Worm (Caenorhabditis elegans): ENCODE results near the gene srz-9.

The srz-9 gene

DNA sequence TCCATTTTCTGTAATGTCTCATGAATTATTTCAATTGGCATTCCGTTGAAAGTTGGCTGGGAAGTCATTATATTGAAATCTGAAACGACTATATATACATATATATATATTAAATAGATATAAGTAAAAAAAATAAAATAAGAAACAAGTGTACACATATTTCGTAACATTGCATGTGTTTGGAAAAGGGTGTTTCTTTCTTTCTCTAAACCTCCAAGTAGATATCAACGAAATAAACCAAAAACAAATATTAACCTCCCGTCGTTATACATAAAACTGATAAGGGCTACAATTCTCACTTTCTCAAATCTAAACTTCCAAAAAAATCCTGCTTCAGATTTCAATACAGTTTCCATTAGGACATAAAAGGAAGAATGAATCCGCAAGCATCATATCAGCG, 44.4 kb downstream of the srz-9 start, which contains the start of gene fbxa-79:
Gene fbxa-79 (minus strand): TSS at position 86 of the 400 bp plus-strand sequence.
- TF ChIP-seq hmg-4 (GFP tag; optimal IDR thresholded peaks at IDR 0.05) (no peak), tra-4 (tag; optimal IDR thresholded peaks at IDR 0.05) (no peak)

DNA sequence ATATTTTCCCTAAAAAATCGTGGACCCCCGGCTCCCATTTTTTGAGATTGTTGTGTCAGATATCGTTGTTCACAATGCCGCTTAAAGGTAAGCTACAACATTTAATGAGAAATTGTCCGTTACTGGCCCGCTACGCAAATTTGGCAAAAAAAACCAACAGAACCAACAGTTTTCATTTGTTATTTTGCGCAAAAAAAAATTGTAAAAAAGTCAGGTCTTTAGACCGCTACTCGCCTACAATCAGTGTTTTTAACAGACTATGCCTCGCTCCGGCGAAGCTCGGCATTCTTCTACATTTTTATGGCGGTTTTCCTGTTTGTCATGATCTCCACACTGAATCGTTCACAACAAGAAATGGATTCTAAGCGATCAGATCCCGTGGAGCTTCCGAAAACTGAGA, 45.1 kb downstream of the srz-9 start, which contains the start of gene Y82E9BL.12:
Gene Y82E9BL.12 (plus strand): TSS at position 301 of the 400 bp plus-strand sequence.
- no peak for TF ChIP-seq pes-1 (GFP tag; IDR thresholded peaks at IDR 0.05)
- no peak for TF ChIP-seq tbx-37 (GFP tag; conservative IDR thresholded peaks at IDR 0.05)

DNA sequence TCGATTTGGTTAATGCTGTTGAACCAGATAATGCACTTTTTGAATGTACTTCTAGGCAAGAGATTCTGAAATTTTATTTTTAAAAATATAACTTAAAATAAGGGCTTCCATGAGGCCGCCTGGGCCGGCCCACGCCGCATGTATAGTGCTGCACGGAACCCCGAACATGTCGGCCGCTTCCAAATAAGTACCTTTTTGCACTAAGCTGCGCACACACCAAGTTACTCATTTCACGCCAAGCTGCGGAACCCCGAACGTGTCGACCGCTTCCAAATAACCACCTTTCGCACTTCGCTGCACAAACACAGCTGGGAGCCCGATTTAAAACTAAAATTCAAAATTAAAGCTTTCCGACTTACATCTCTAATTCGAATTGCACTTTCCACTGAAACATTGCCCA, 47.6 kb downstream of the srz-9 start:
- no peak for TF ChIP-seq flt-1 (GFP tag; IDR thresholded peaks at IDR 0.05)
- no peak for TF ChIP-seq B0310.2 (tag; optimal IDR thresholded peaks at IDR 0.05)
- no peak for TF ChIP-seq F13C5.2 (tag; optimal IDR thresholded peaks at IDR 0.05)
- no peak for TF ChIP-seq hnd-1 (tag; optimal IDR thresholded peaks at IDR 0.05)
- TF ChIP-seq aly-1 (tag; optimal IDR thresholded peaks at IDR 0.05), result no peak
- no peak for TF ChIP-seq hmg-4 (GFP tag; optimal IDR thresholded peaks at IDR 0.05)
- no peak for TF ChIP-seq hmbx-1 (tag; optimal IDR thresholded peaks at IDR 0.05)
- no peak for TF ChIP-seq tra-4 (tag; optimal IDR thresholded peaks at IDR 0.05)
- TF ChIP-seq pes-1 (GFP tag; IDR thresholded peaks at IDR 0.05), result no peak
- TF ChIP-seq ceh-13 (GFP tag; optimal IDR thresholded peaks at IDR 0.05), result no peak
- no peak for TF ChIP-seq ets-7 (tag; optimal IDR thresholded peaks at IDR 0.05)
- no peak for TF ChIP-seq scrt-1 (GFP tag; IDR thresholded peaks at IDR 0.05)
- no peak for TF ChIP-seq tbx-11 (GFP tag; IDR thresholded peaks at IDR 0.05)
- TF ChIP-seq ceh-36 (tag; optimal IDR thresholded peaks at IDR 0.05), result no peak
- no peak for TF ChIP-seq sea-1 (GFP tag; conservative IDR thresholded peaks at IDR 0.05)
- TF ChIP-seq tbx-37 (GFP tag; conservative IDR thresholded peaks at IDR 0.05), result no peak
- TF ChIP-seq ama-1 (optimal IDR thresholded peaks at IDR 0.05), result no peak

- TF ChIP-seq scrt-1 (GFP tag; IDR thresholded peaks at IDR 0.05), result no peak
- no peak for TF ChIP-seq flt-1 (GFP tag; IDR thresholded peaks at IDR 0.05)
- TF ChIP-seq ceh-13 (GFP tag; optimal IDR thresholded peaks at IDR 0.05), result no peak
- TF ChIP-seq pes-1 (GFP tag; IDR thresholded peaks at IDR 0.05), result no peak
- no peak for TF ChIP-seq tra-4 (tag; optimal IDR thresholded peaks at IDR 0.05)
- TF ChIP-seq aly-1 (tag; optimal IDR thresholded peaks at IDR 0.05), result no peak
- no peak for TF ChIP-seq ceh-36 (tag; optimal IDR thresholded peaks at IDR 0.05)
- TF ChIP-seq tbx-37 (GFP tag; conservative IDR thresholded peaks at IDR 0.05), result no peak
- TF ChIP-seq F13C5.2 (tag; optimal IDR thresholded peaks at IDR 0.05), result no peak
- TF ChIP-seq hnd-1 (tag; optimal IDR thresholded peaks at IDR 0.05), result no peak
- no peak for TF ChIP-seq hmbx-1 (tag; optimal IDR thresholded peaks at IDR 0.05)
- TF ChIP-seq ets-7 (tag; optimal IDR thresholded peaks at IDR 0.05), result no peak
- TF ChIP-seq sea-1 (GFP tag; conservative IDR thresholded peaks at IDR 0.05), result no peak
- no peak for TF ChIP-seq hmg-4 (GFP tag; optimal IDR thresholded peaks at IDR 0.05)
- TF ChIP-seq tbx-11 (GFP tag; IDR thresholded peaks at IDR 0.05), result no peak
- no peak for TF ChIP-seq B0310.2 (tag; optimal IDR thresholded peaks at IDR 0.05)
- TF ChIP-seq ama-1 (optimal IDR thresholded peaks at IDR 0.05), result no peak
Observed at ce11 chrIII:1314283-1314682, 50.5 kb downstream of the srz-9 start.

Measured in whole organism, early embryonic.